Worm (Caenorhabditis elegans) whole organism, L4 larva: Measurements from ENCODE around the gene lin-54.

Source experiments
- cey-2 ChIP-seq: sonication (generic microtip); optimal IDR thresholded peaks from 3 replicates; lab custom pipeline; 2017; ENCODE audit warnings: missing genetic modification characterization, mild to moderate bottlenecking, missing compliant biosample characterization, antibody characterized with exemption, borderline replicate concordance; ENCODE audit not compliant: insufficient read depth
- nhr-25 ChIP-seq: sonication (generic microtip); optimal IDR thresholded peaks from 2 replicates; lab custom pipeline; 2017; ENCODE audit warnings: missing genetic modification characterization, mild to moderate bottlenecking, missing compliant biosample characterization, antibody characterized with exemption, moderate library complexity, borderline replicate concordance; ENCODE audit not compliant: insufficient read depth

ce11 chrIV:13250243-13250642 lies 9.4 kb downstream of the lin-54 start:
- TF ChIP-seq nhr-25 (tag; lab: Kevin White, UChicago) (no peak), cey-2 (tag; lab: Kevin White, UChicago) (no peak)
